Worm (Caenorhabditis elegans) whole organism, young adult: ENCODE measurements around the gene F42A6.2.
A peak's percentile ranks its signal among the peaks of the same experiment; 100 is the strongest.

Source experiments
- B0019.2 ChIP-seq: fragments of 200-800 bp; sonication (Bioruptor generic); conservative IDR thresholded peaks from 2 replicates; pipeline ENCODE4 v1.3.6; 2022; ENCODE audit warnings: missing genetic modification reagents, missing genetic modification characterization, missing compliant biosample characterization
- B0035.1 ChIP-seq: sonication (generic microtip); optimal IDR thresholded peaks from 2 replicates; lab custom pipeline; 2016; ENCODE audit warnings: missing genetic modification characterization, mild to moderate bottlenecking, missing compliant biosample characterization, missing genotype, missing genetic modification reagents
- B0261.1 ChIP-seq: sonication (generic microtip); optimal IDR thresholded peaks from 2 replicates; lab custom pipeline; 2016; ENCODE audit warnings: mild to moderate bottlenecking, missing genetic modification characterization, moderate library complexity, missing compliant biosample characterization
- C17E4.6 ChIP-seq: fragments of 200-800 bp; sonication (Bioruptor generic); IDR thresholded peaks from 2 replicates; pipeline ENCODE4 v1.3.6; 2022; ENCODE audit warnings: missing genetic modification reagents, missing genetic modification characterization, missing compliant biosample characterization
- D2030.7 ChIP-seq: fragments of 200-800 bp; sonication (Bioruptor generic); IDR thresholded peaks from 2 replicates; pipeline ENCODE4 v1.3.6; 2022; ENCODE audit warnings: missing genetic modification reagents, missing genetic modification characterization, missing compliant biosample characterization
- F22D6.2 ChIP-seq: sonication (generic microtip); optimal IDR thresholded peaks from 2 replicates; lab custom pipeline; 2016; ENCODE audit warnings: mild to moderate bottlenecking, missing genetic modification characterization, missing compliant biosample characterization
- F23B12.7 ChIP-seq: sonication (generic microtip); optimal IDR thresholded peaks from 2 replicates; lab custom pipeline; 2017; ENCODE audit warnings: missing genetic modification characterization, mild to moderate bottlenecking, missing compliant biosample characterization, antibody characterized with exemption, moderate library complexity; ENCODE audit not compliant: insufficient read depth
- F37B4.10 ChIP-seq: fragments of 200-800 bp; sonication (Bioruptor generic); IDR thresholded peaks from 2 replicates; pipeline ENCODE4 v1.3.6; 2022; ENCODE audit warnings: missing genetic modification characterization, missing compliant biosample characterization
- F49E8.2 ChIP-seq: sonication (generic microtip); optimal IDR thresholded peaks from 3 replicates; lab custom pipeline; 2017; ENCODE audit warnings: missing genetic modification characterization, mild to moderate bottlenecking, missing compliant biosample characterization, antibody characterized with exemption, moderate library complexity; ENCODE audit not compliant: insufficient read depth
- F55B11.4 ChIP-seq: sonication (generic microtip); optimal IDR thresholded peaks from 2 replicates; lab custom pipeline; 2016; ENCODE audit warnings: missing compliant biosample characterization, missing genetic modification characterization, borderline replicate concordance; ENCODE audit not compliant: insufficient read depth
- K11D2.4 ChIP-seq: fragments of 200-800 bp; sonication (Bioruptor generic); IDR thresholded peaks from 2 replicates; pipeline ENCODE4 v1.3.6; 2022; ENCODE audit warnings: missing genetic modification reagents, missing genetic modification characterization, missing compliant biosample characterization
- Y53G8AR.9 ChIP-seq: fragments of 200-800 bp; sonication (Bioruptor generic); conservative IDR thresholded peaks from 2 replicates; pipeline ENCODE4 v1.3.6; 2022; ENCODE audit warnings: missing genetic modification reagents, missing genetic modification characterization, missing compliant biosample characterization
- Y95B8A.8 ChIP-seq: fragments of 200-800 bp; sonication (Bioruptor generic); IDR thresholded peaks from 2 replicates; pipeline ENCODE4 v1.3.6; 2022; ENCODE audit warnings: missing genetic modification reagents, missing genetic modification characterization, missing compliant biosample characterization
- akir-1 ChIP-seq: fragments of 200-800 bp; sonication (Bioruptor generic); optimal IDR thresholded peaks from 2 replicates; lab custom pipeline; 2018; ENCODE audit warnings: mild to moderate bottlenecking, missing genetic modification characterization, moderate library complexity, missing compliant biosample characterization
- ama-1 ChIP-seq, 3 experiments: fragments of 150-350 bp in 1 of 3; sonication (generic microtip) in 2 of 3; optimal IDR thresholded peaks; 2 replicates each; lab custom pipeline; 2014 to 2018; ENCODE audit warnings: missing biosample characterization in 2 of 3, missing genetic modification characterization in 2 of 3, missing genetic modification reagents in 2 of 3
- aptf-3 ChIP-seq: fragments of 200-800 bp; sonication (Bioruptor generic); IDR thresholded peaks from 2 replicates; pipeline ENCODE4 v1.3.6; 2022; ENCODE audit warnings: missing genetic modification characterization, missing compliant biosample characterization
- atf-7 ChIP-seq: sonication (generic microtip); optimal IDR thresholded peaks from 2 replicates; lab custom pipeline; 2017; ENCODE audit warnings: mild to moderate bottlenecking, missing genetic modification characterization, missing compliant biosample characterization
- attf-6 ChIP-seq: fragments of 200-800 bp; sonication (Bioruptor generic); IDR thresholded peaks from 2 replicates; pipeline ENCODE4 v1.3.6; 2022; ENCODE audit warnings: missing genetic modification reagents, missing genetic modification characterization, missing compliant biosample characterization
- bed-1 ChIP-seq: fragments of 200-800 bp; sonication (Bioruptor generic); IDR thresholded peaks from 2 replicates; pipeline ENCODE4 v1.3.6; 2022; ENCODE audit warnings: missing genetic modification reagents, missing genetic modification characterization, missing compliant biosample characterization
- bed-2 ChIP-seq: fragments of 200-800 bp; sonication (Bioruptor generic); IDR thresholded peaks from 2 replicates; pipeline ENCODE4 v1.3.6; 2022; ENCODE audit warnings: missing genetic modification reagents, missing genetic modification characterization, missing compliant biosample characterization
- ceh-91 ChIP-seq: fragments of 200-800 bp; sonication (Bioruptor generic); IDR thresholded peaks from 2 replicates; pipeline ENCODE4 v1.3.6; 2022; ENCODE audit warnings: missing genetic modification reagents, missing genetic modification characterization, missing compliant biosample characterization
- die-1 ChIP-seq: sonication (generic microtip); optimal IDR thresholded peaks from 2 replicates; lab custom pipeline; 2016; ENCODE audit warnings: missing genotype, mild to moderate bottlenecking, missing genetic modification characterization, missing compliant biosample characterization
- dox-1 ChIP-seq: fragments of 200-800 bp; sonication (Bioruptor generic); IDR thresholded peaks from 2 replicates; pipeline ENCODE4 v1.3.6; 2022; ENCODE audit warnings: missing genetic modification reagents, missing genetic modification characterization, missing compliant biosample characterization
- efl-1 ChIP-seq: fragments of 150-350 bp; optimal IDR thresholded peaks from 2 replicates; lab custom pipeline; 2014; ENCODE audit warnings: missing biosample characterization, missing genetic modification reagents, missing genetic modification characterization
- egrh-3 ChIP-seq: fragments of 200-800 bp; sonication (Bioruptor generic); IDR thresholded peaks from 2 replicates; pipeline ENCODE4 v1.3.6; 2022; ENCODE audit warnings: missing genetic modification reagents, missing genetic modification characterization, missing compliant biosample characterization
- ets-4 ChIP-seq: fragments of 200-800 bp; sonication (Bioruptor generic); optimal IDR thresholded peaks from 2 replicates; lab custom pipeline; 2018; ENCODE audit warnings: mild to moderate bottlenecking, missing genetic modification characterization, missing compliant biosample characterization
- hlh-12 ChIP-seq: sonication (generic microtip); optimal IDR thresholded peaks from 2 replicates; lab custom pipeline; 2016; ENCODE audit warnings: missing genetic modification characterization, missing compliant biosample characterization
- hlh-26 ChIP-seq: fragments of 200-800 bp; sonication (Bioruptor generic); conservative IDR thresholded peaks from 2 replicates; pipeline ENCODE4 v1.3.6; 2022; ENCODE audit warnings: missing genetic modification reagents, missing genetic modification characterization, missing compliant biosample characterization
- hmg-1.2 ChIP-seq: fragments of 200-800 bp; sonication (Bioruptor generic); IDR thresholded peaks from 2 replicates; pipeline ENCODE4 v1.3.6; 2022; ENCODE audit warnings: missing genetic modification reagents, missing genetic modification characterization, missing compliant biosample characterization
- lag-1 ChIP-seq: fragments of 200-800 bp; sonication (Bioruptor generic); IDR thresholded peaks from 2 replicates; pipeline ENCODE4 v1.3.6; 2022; ENCODE audit warnings: missing genetic modification reagents, missing genetic modification characterization, missing compliant biosample characterization
- let-526 ChIP-seq: fragments of 200-800 bp; sonication (Bioruptor generic); IDR thresholded peaks from 2 replicates; pipeline ENCODE4 v1.3.6; 2022; ENCODE audit warnings: missing genetic modification reagents, missing genetic modification characterization, missing compliant biosample characterization
- let-607 ChIP-seq, 2 experiments: fragments of 200-800 bp in 1 of 2; sonication (Bioruptor generic) in 1 of 2; sonication (generic microtip) in 1 of 2; optimal IDR thresholded peaks; 2 replicates each; lab custom pipeline; 2016 to 2018; ENCODE audit warnings: mild to moderate bottlenecking in 2 of 2, missing compliant biosample characterization in 2 of 2, missing genetic modification characterization in 2 of 2, moderate library complexity in 2 of 2, missing genotype in 1 of 2
- lin-26 ChIP-seq: fragments of 200-800 bp; sonication (Bioruptor generic); IDR thresholded peaks from 2 replicates; pipeline ENCODE4 v1.3.6; 2022; ENCODE audit warnings: missing genetic modification reagents, missing genetic modification characterization, missing compliant biosample characterization
- lin-40 ChIP-seq: sonication (generic microtip); optimal IDR thresholded peaks from 2 replicates; lab custom pipeline; 2016; ENCODE audit warnings: missing genetic modification characterization, mild to moderate bottlenecking, missing compliant biosample characterization, missing genotype, missing genetic modification reagents
- madf-10 ChIP-seq: sonication (generic microtip); optimal IDR thresholded peaks from 2 replicates; lab custom pipeline; 2016; ENCODE audit warnings: mild to moderate bottlenecking, missing genetic modification characterization, missing compliant biosample characterization
- madf-3 ChIP-seq: fragments of 200-800 bp; sonication (Bioruptor generic); IDR thresholded peaks from 2 replicates; pipeline ENCODE4 v1.3.6; 2022; ENCODE audit warnings: missing genetic modification reagents, missing genetic modification characterization, missing compliant biosample characterization
- madf-6 ChIP-seq: fragments of 200-800 bp; sonication (Bioruptor generic); IDR thresholded peaks from 2 replicates; pipeline ENCODE4 v1.3.6; 2022; ENCODE audit warnings: missing genetic modification reagents, missing genetic modification characterization, missing compliant biosample characterization
- mcd-1 ChIP-seq: fragments of 200-800 bp; sonication (Bioruptor generic); IDR thresholded peaks from 2 replicates; pipeline ENCODE4 v1.3.6; 2022; ENCODE audit warnings: missing genetic modification reagents, missing genetic modification characterization, missing compliant biosample characterization
- nhr-27 ChIP-seq: fragments of 200-800 bp; sonication (Bioruptor generic); optimal IDR thresholded peaks from 2 replicates; lab custom pipeline; 2018; ENCODE audit warnings: mild to moderate bottlenecking, missing genetic modification characterization, moderate library complexity, missing compliant biosample characterization
- pbrm-1 ChIP-seq: fragments of 200-800 bp; sonication (Bioruptor generic); IDR thresholded peaks from 2 replicates; pipeline ENCODE4 v1.3.6; 2022; ENCODE audit warnings: missing genetic modification reagents, missing genetic modification characterization, missing compliant biosample characterization
- rcor-1 ChIP-seq: fragments of 200-800 bp; sonication (Bioruptor generic); IDR thresholded peaks from 2 replicates; pipeline ENCODE4 v1.3.6; 2022; ENCODE audit warnings: missing genetic modification reagents, missing genetic modification characterization, missing compliant biosample characterization
- repo-1 ChIP-seq: sonication (generic microtip); optimal IDR thresholded peaks from 2 replicates; lab custom pipeline; 2017; ENCODE audit warnings: mild to moderate bottlenecking, missing genetic modification characterization, missing compliant biosample characterization
- somi-1 ChIP-seq: fragments of 200-800 bp; sonication (Bioruptor generic); optimal IDR thresholded peaks from 2 replicates; lab custom pipeline; 2018; ENCODE audit warnings: mild to moderate bottlenecking, missing genetic modification characterization, missing compliant biosample characterization
- tbp1 ChIP-seq: fragments of 200-800 bp; sonication (Bioruptor generic); optimal IDR thresholded peaks from 2 replicates; lab custom pipeline; 2018; ENCODE audit warnings: mild to moderate bottlenecking, missing genetic modification characterization, missing compliant biosample characterization
- zfh-2 ChIP-seq: fragments of 200-800 bp; sonication (Bioruptor generic); conservative IDR thresholded peaks from 2 replicates; pipeline ENCODE4 v1.3.6; 2022; ENCODE audit warnings: missing genetic modification reagents, missing genetic modification characterization, missing compliant biosample characterization
- ztf-25 ChIP-seq: fragments of 200-800 bp; sonication (Bioruptor generic); IDR thresholded peaks from 2 replicates; pipeline ENCODE4 v1.3.6; 2022; ENCODE audit warnings: missing genetic modification reagents, missing genetic modification characterization, missing compliant biosample characterization
- ztf-6 ChIP-seq: fragments of 200-800 bp; sonication (Bioruptor generic); IDR thresholded peaks from 2 replicates; pipeline ENCODE4 v1.3.6; 2022; ENCODE audit warnings: missing genetic modification reagents, missing genetic modification characterization, missing compliant biosample characterization

Gene F42A6.2

ce11 chrIV:3337275-3337674, 4.0 kb upstream of the F42A6.2 start:
- TF ChIP-seq Y53G8AR.9 (GFP tag; lab: Robert Waterston, UW) (0 out of 2 replicates have a peak, but pooled peaks have one; percentile 10), D2030.7 (peak; percentile 8; the same call in 1 of the 2 replicates), efl-1 (GFP tag; lab: Kevin White, UChicago) (no peak), dox-1 (GFP tag; lab: Robert Waterston, UW) (no peak), akir-1 (peak; percentile 34), ets-4 (GFP tag; lab: Kevin White, UChicago) (no peak), lin-40 (tag; lab: Kevin White, UChicago) (no peak), Y95B8A.8 (no peak), F37B4.10 (GFP tag; lab: Robert Waterston, UW) (0 out of 2 replicates have a peak, but pooled peaks have one; percentile 44), rcor-1 (GFP tag; lab: Robert Waterston, UW) (no peak), lag-1 (GFP tag; lab: Robert Waterston, UW) (no peak), F22D6.2 (tag; lab: Kevin White, UChicago) (no peak), K11D2.4 (GFP tag; lab: Robert Waterston, UW) (peak; percentile 32; the same call in 1 of the 2 replicates), B0035.1 (tag; lab: Kevin White, UChicago) (no peak), F49E8.2 (tag; lab: Kevin White, UChicago) (no peak), C17E4.6 (GFP tag; lab: Robert Waterston, UW) (no peak), madf-3 (GFP tag; lab: Robert Waterston, UW) (peak; percentile 59; the same call in 1 of the 2 replicates), die-1 (tag; lab: Kevin White, UChicago) (no peak), mcd-1 (GFP tag; lab: Robert Waterston, UW) (peak; percentile 55; the same call in 1 of the 2 replicates), pbrm-1 (no peak), nhr-27 (tag; lab: Kevin White, UChicago) (no peak), F55B11.4 (tag; lab: Kevin White, UChicago) (no peak), hlh-26 (no peak), repo-1 (tag; lab: Kevin White, UChicago) (no peak), egrh-3 (GFP tag; lab: Robert Waterston, UW) (peak; percentile 98), somi-1 (peak; percentile 42), bed-2 (no peak), atf-7 (tag; lab: Kevin White, UChicago) (no peak), ztf-6 (GFP tag; lab: Robert Waterston, UW) (no peak), attf-6 (peak; percentile 8; the same call in 1 of the 2 replicates), zfh-2 (GFP tag; lab: Robert Waterston, UW) (peak; percentile 94), tbp1 (GFP tag; lab: Kevin White, UChicago) (no peak), ztf-25 (GFP tag; lab: Robert Waterston, UW) (0 out of 2 replicates have a peak, but pooled peaks have one; percentile 4), F23B12.7 (tag; lab: Kevin White, UChicago) (no peak), madf-6 (peak; percentile 35), madf-10 (tag; lab: Kevin White, UChicago) (no peak), ceh-91 (GFP tag; lab: Robert Waterston, UW) (no peak), let-607 (tag; optimal IDR thresholded peaks at IDR 0.05; lab: Kevin White, UChicago) (no peak)

ce11 chrIV:3338176-3338575, 3.1 kb upstream of the F42A6.2 start:
- TF ChIP-seq let-526 (no peak), B0019.2 (GFP tag; lab: Robert Waterston, UW) (0 out of 2 replicates have a peak, but pooled peaks have one; percentile 12), hlh-12 (tag; lab: Kevin White, UChicago) (no peak), ama-1 (optimal IDR thresholded peaks at IDR 0.05; lab: Kevin White, UChicago) (peak; percentile 47), ama-1 (GFP tag; optimal IDR thresholded peaks at IDR 0.05; lab: Kevin White, UChicago) (no peak), D2030.7 (peak; percentile 34; the same call in 1 of the 2 replicates), B0261.1 (tag; lab: Kevin White, UChicago) (no peak), egrh-3 (GFP tag; lab: Robert Waterston, UW) (no peak), madf-6 (peak; percentile 65), lin-26 (GFP tag; lab: Robert Waterston, UW) (peak; percentile 58; the same call in 1 of the 2 replicates), aptf-3 (GFP tag; lab: Robert Waterston, UW) (0 out of 2 replicates have a peak, but pooled peaks have one; percentile 67), hmg-1.2 (GFP tag; lab: Robert Waterston, UW) (peak; percentile 27; the same call in 1 of the 2 replicates), Y53G8AR.9 (GFP tag; lab: Robert Waterston, UW) (0 out of 2 replicates have a peak, but pooled peaks have one; percentile 48), bed-1 (GFP tag; lab: Robert Waterston, UW) (0 out of 2 replicates have a peak, but pooled peaks have one; percentile 65), pbrm-1 (peak; percentile 36; the same call in 1 of the 2 replicates)
